Worm (Caenorhabditis elegans) whole organism, L3 larva: ENCODE data around the gene ZK177.11.

Experiments
- ceh-16 ChIP-seq: sonication (generic microtip); optimal IDR thresholded peaks from 2 replicates; lab custom pipeline; 2017; ENCODE audit warnings: missing biosample characterization, missing genetic modification characterization
- eor-1 ChIP-seq, 2 experiments: fragments of 150-350 bp; optimal IDR thresholded peaks; 2 replicates each; lab custom pipeline; 2014 to 2018; ENCODE audit warnings: missing biosample characterization in 2 of 2, missing genetic modification characterization in 2 of 2
- lin-15B ChIP-seq: fragments of 150-350 bp; optimal IDR thresholded peaks from 2 replicates; lab custom pipeline; 2014; ENCODE audit warnings: missing biosample characterization, missing genetic modification characterization
- lin-39 ChIP-seq: fragments of 150-350 bp; optimal IDR thresholded peaks from 2 replicates; lab custom pipeline; 2018; ENCODE audit warnings: missing biosample characterization, missing genetic modification reagents, missing genetic modification characterization
- nhr-12 ChIP-seq: fragments of 150-350 bp; optimal IDR thresholded peaks from 2 replicates; lab custom pipeline; 2014; ENCODE audit warnings: missing biosample characterization, missing genetic modification characterization
- nhr-28 ChIP-seq: fragments of 150-350 bp; optimal IDR thresholded peaks from 2 replicates; lab custom pipeline; 2014; ENCODE audit warnings: missing biosample characterization, missing genetic modification characterization
- pha-4 ChIP-seq: fragments of 150-350 bp; optimal IDR thresholded peaks from 2 replicates; lab custom pipeline; 2014; ENCODE audit warnings: missing biosample characterization, missing genetic modification reagents, missing genetic modification characterization
- pqm-1 ChIP-seq: fragments of 150-350 bp; optimal IDR thresholded peaks from 2 replicates; lab custom pipeline; 2017; ENCODE audit warnings: missing biosample characterization, missing genetic modification characterization, inconsistent platforms
- sea-2 ChIP-seq: fragments of 150-350 bp; sonication (generic microtip); optimal IDR thresholded peaks from 4 replicates; lab custom pipeline; 2014; ENCODE audit warnings: missing biosample characterization, missing genetic modification reagents, missing genetic modification characterization
- snpc-4 ChIP-seq: fragments of 150-350 bp; optimal IDR thresholded peaks from 2 replicates; lab custom pipeline; 2014; ENCODE audit warnings: missing biosample characterization, missing genetic modification characterization
- tbx-2 ChIP-seq: sonication (generic microtip); optimal IDR thresholded peaks from 2 replicates; lab custom pipeline; 2016; ENCODE audit warnings: mild to moderate bottlenecking, missing genetic modification characterization, missing compliant biosample characterization
- zag-1 ChIP-seq: fragments of 150-350 bp; optimal IDR thresholded peaks from 2 replicates; lab custom pipeline; 2014; ENCODE audit warnings: missing biosample characterization, missing genetic modification characterization
- ztf-4 ChIP-seq: fragments of 150-350 bp; optimal IDR thresholded peaks from 2 replicates; lab custom pipeline; 2014; ENCODE audit warnings: missing biosample characterization, missing genetic modification characterization

ce11 chrII:5570272-5570671 lies 47.5 kb downstream of the ZK177.11 start, which contains the start of the genes C17C3.1 and C17C3.15:
- TF ChIP-seq snpc-4 (tag; lab: Kevin White, UChicago), result no peak
- no peak for TF ChIP-seq ceh-16 (tag; lab: Kevin White, UChicago)
- no peak for TF ChIP-seq tbx-2 (tag; lab: Kevin White, UChicago)
- no peak for TF ChIP-seq sea-2 (GFP tag; lab: Kevin White, UChicago)
- TF ChIP-seq ztf-4 (tag; lab: Kevin White, UChicago), result no peak
- no peak for TF ChIP-seq zag-1 (tag; lab: Kevin White, UChicago)
- no peak for TF ChIP-seq lin-39 (tag; lab: Kevin White, UChicago)
- no peak for TF ChIP-seq lin-15B
- TF ChIP-seq nhr-28 (tag; lab: Kevin White, UChicago), result no peak
- no peak for TF ChIP-seq pqm-1
- TF ChIP-seq pha-4 (tag; lab: Kevin White, UChicago), result no peak
- no peak for TF ChIP-seq nhr-12 (tag; lab: Kevin White, UChicago)
- TF ChIP-seq eor-1 (tag; optimal IDR thresholded peaks at IDR 0.05; lab: Kevin White, UChicago), result no peak
